Fruit fly (Drosophila melanogaster) whole organism, embryonic: ENCODE measurements around the gene cype.

Experiments used
- Atf-2 ChIP-seq: fragments of 200-800 bp; sonication (Bioruptor generic); optimal IDR thresholded peaks from 2 replicates; lab custom pipeline; 2016; ENCODE audit warnings: missing biosample characterization, missing genetic modification characterization
- CG10209 ChIP-seq: fragments of 200-800 bp; sonication (Bioruptor generic); optimal IDR thresholded peaks from 3 replicates; lab custom pipeline; 2017; ENCODE audit warnings: missing biosample characterization, mild to moderate bottlenecking, missing genetic modification characterization, missing genetic modification reagents
- CG10979 ChIP-seq: fragments of 200-800 bp; sonication (Bioruptor generic); optimal IDR thresholded peaks from 2 replicates; lab custom pipeline; 2018; ENCODE audit warnings: missing biosample characterization, mild to moderate bottlenecking, missing genetic modification characterization, moderate library complexity
- CG11504 ChIP-seq: fragments of 200-800 bp; sonication (Bioruptor generic); optimal IDR thresholded peaks from 3 replicates; lab custom pipeline; 2019; ENCODE audit warnings: missing biosample characterization, mild to moderate bottlenecking, missing genetic modification characterization, moderate library complexity
- CG12071 ChIP-seq: fragments of 200-800 bp; sonication (Bioruptor generic); optimal IDR thresholded peaks from 3 replicates; lab custom pipeline; 2018; ENCODE audit warnings: missing biosample characterization, mild to moderate bottlenecking, missing genetic modification characterization
- CG12299 ChIP-seq: fragments of 200-800 bp; sonication (Bioruptor generic); optimal IDR thresholded peaks from 2 replicates; lab custom pipeline; 2018; ENCODE audit warnings: missing biosample characterization, mild to moderate bottlenecking, missing genetic modification characterization
- CG12942 ChIP-seq: fragments of 200-800 bp; sonication (Bioruptor generic); optimal IDR thresholded peaks from 3 replicates; lab custom pipeline; 2016; ENCODE audit warnings: missing biosample characterization, missing genetic modification characterization
- CG14014 ChIP-seq: fragments of 200-800 bp; sonication (Bioruptor generic); IDR thresholded peaks from 2 replicates; pipeline ENCODE4 v1.3.6; 2022; ENCODE audit warnings: missing biosample characterization, missing genetic modification characterization
- CG2129 ChIP-seq: fragments of 200-800 bp; sonication (Bioruptor generic); IDR thresholded peaks from 2 replicates; pipeline ENCODE4 v1.3.6; 2022; ENCODE audit warnings: missing biosample characterization, missing genetic modification characterization; ENCODE audit not compliant: partially characterized antibody
- CG2712 ChIP-seq: fragments of 200-800 bp; optimal IDR thresholded peaks from 3 replicates; lab custom pipeline; 2019; ENCODE audit warnings: missing biosample characterization, mild to moderate bottlenecking, missing genetic modification characterization, moderate library complexity
- CG30020 ChIP-seq: fragments of 200-800 bp; optimal IDR thresholded peaks from 2 replicates; lab custom pipeline; 2019; ENCODE audit warnings: missing biosample characterization, mild to moderate bottlenecking, missing genetic modification characterization, moderate library complexity
- CG3065 ChIP-seq: fragments of 200-800 bp; sonication (Bioruptor generic); optimal IDR thresholded peaks from 2 replicates; lab custom pipeline; 2016; ENCODE audit warnings: missing biosample characterization, missing genetic modification characterization
- CG3726 ChIP-seq: fragments of 200-800 bp; sonication (Bioruptor generic); IDR thresholded peaks from 3 replicates; pipeline ENCODE4, ENCODE4 v1.3.6; 2022; ENCODE audit warnings: missing biosample characterization, missing genetic modification characterization
- CG4424 ChIP-seq: fragments of 200-800 bp; sonication (Bioruptor generic); optimal IDR thresholded peaks from 3 replicates; lab custom pipeline; 2016; ENCODE audit warnings: missing biosample characterization, missing genetic modification characterization
- CG6272 ChIP-seq: fragments of 200-800 bp; sonication (Bioruptor generic); IDR thresholded peaks from 2 replicates; pipeline ENCODE4 v1.3.6; 2022; ENCODE audit warnings: missing biosample characterization, missing genetic modification characterization
- CG9817 ChIP-seq: fragments of 200-800 bp; sonication (Bioruptor generic); optimal IDR thresholded peaks from 2 replicates; lab custom pipeline; 2018; ENCODE audit warnings: missing biosample characterization, mild to moderate bottlenecking, missing genetic modification characterization, moderate library complexity
- Dp ChIP-seq: fragments of 200-800 bp; sonication (Bioruptor generic); optimal IDR thresholded peaks from 2 replicates; lab custom pipeline; 2018; ENCODE audit warnings: missing biosample characterization, mild to moderate bottlenecking, missing genetic modification characterization, moderate library complexity
- Dref ChIP-seq: fragments of 200-800 bp; sonication (Bioruptor generic); IDR thresholded peaks from 2 replicates; pipeline ENCODE4 v1.3.6; 2022; ENCODE audit warnings: missing biosample characterization, missing genetic modification characterization
- Drgx ChIP-seq: fragments of 200-800 bp; sonication (Bioruptor generic); IDR thresholded peaks from 2 replicates; pipeline ENCODE4 v1.3.6; 2022; ENCODE audit warnings: missing biosample characterization, missing genetic modification characterization
- Eip74EF ChIP-seq, 2 experiments: fragments of 200-800 bp in 1 of 2; fragments of >200 bp in 1 of 2; sonication (Bioruptor generic) in 1 of 2; optimal IDR thresholded peaks; 2 replicates each; lab custom pipeline; 2017 to 2019; ENCODE audit warnings: missing biosample characterization in 2 of 2, missing genetic modification characterization in 2 of 2, mild to moderate bottlenecking in 1 of 2, moderate library complexity in 1 of 2
- Ets65A ChIP-seq: fragments of 200-800 bp; sonication (Bioruptor generic); peaks from one replicate; lab custom pipeline; 2016; ENCODE audit warnings: missing biosample characterization, missing genetic modification characterization
- HLH3B ChIP-seq: fragments of 200-800 bp; sonication (Bioruptor generic); IDR thresholded peaks from 2 replicates; pipeline ENCODE4 v1.3.6; 2022; ENCODE audit warnings: missing biosample characterization, missing genetic modification characterization
- Nf-YA ChIP-seq: fragments of 200-800 bp; sonication (Bioruptor generic); IDR thresholded peaks from 2 replicates; pipeline ENCODE4 v1.3.6; 2022; ENCODE audit warnings: missing biosample characterization, missing genetic modification characterization
- Opbp ChIP-seq: fragments of 200-800 bp; sonication (Bioruptor generic); IDR thresholded peaks from 3 replicates; pipeline ENCODE4 v1.3.6; 2022; ENCODE audit warnings: missing biosample characterization, missing genetic modification characterization; ENCODE audit not compliant: partially characterized antibody
- Side ChIP-seq: fragments of 200-800 bp; sonication (Bioruptor generic); optimal IDR thresholded peaks from 2 replicates; lab custom pipeline; 2016; ENCODE audit warnings: missing biosample characterization, missing genetic modification characterization
- aop ChIP-seq: fragments of 200-800 bp; sonication (Bioruptor generic); IDR thresholded peaks from 2 replicates; pipeline ENCODE4 v1.3.6; 2022; ENCODE audit warnings: missing biosample characterization, missing genetic modification characterization
- ap ChIP-seq: fragments of 200-800 bp; sonication (Bioruptor generic); IDR thresholded peaks from 2 replicates; pipeline ENCODE4 v1.3.6; 2022; ENCODE audit warnings: missing biosample characterization, missing genetic modification characterization
- ase ChIP-seq: fragments of 200-800 bp; sonication (Bioruptor generic); IDR thresholded peaks from 3 replicates; pipeline ENCODE4 v1.3.6; 2022; ENCODE audit warnings: missing biosample characterization, missing genetic modification characterization
- ato ChIP-seq: fragments of 200-800 bp; sonication (Bioruptor generic); IDR thresholded peaks from 2 replicates; pipeline ENCODE4 v1.3.6; 2022; ENCODE audit warnings: missing biosample characterization, missing genetic modification characterization; ENCODE audit not compliant: partially characterized antibody
- bbx ChIP-seq: fragments of 200-800 bp; sonication (Bioruptor generic); IDR thresholded peaks from 2 replicates; pipeline ENCODE4 v1.3.6; 2022; ENCODE audit warnings: missing biosample characterization, missing genetic modification characterization; ENCODE audit not compliant: partially characterized antibody
- crp ChIP-seq, 2 experiments: fragments of 200-800 bp; sonication (Bioruptor generic); optimal IDR thresholded peaks; 2 replicates in 1 of 2; 3 replicates in 1 of 2; lab custom pipeline; 2017; ENCODE audit warnings: missing biosample characterization in 2 of 2, missing genetic modification characterization in 2 of 2, mild to moderate bottlenecking in 1 of 2, moderate library complexity in 1 of 2
- cwo ChIP-seq: fragments of 200-800 bp; sonication (Bioruptor generic); optimal IDR thresholded peaks from 3 replicates; lab custom pipeline; 2017; ENCODE audit warnings: missing biosample characterization, missing genetic modification characterization, mild to moderate bottlenecking, moderate library complexity, missing genetic modification reagents
- dati ChIP-seq: fragments of 200-800 bp; sonication (Bioruptor generic); IDR thresholded peaks from 2 replicates; pipeline ENCODE4 v1.3.6; 2022; ENCODE audit warnings: missing biosample characterization, missing genetic modification characterization
- fd3F ChIP-seq: fragments of 200-800 bp; sonication (Bioruptor generic); optimal IDR thresholded peaks from 2 replicates; lab custom pipeline; 2018; ENCODE audit warnings: missing biosample characterization, mild to moderate bottlenecking, missing genetic modification characterization, moderate library complexity
- fru ChIP-seq: fragments of >200 bp; optimal IDR thresholded peaks from 2 replicates; lab custom pipeline; 2017
- gt ChIP-seq: fragments of 200-800 bp; sonication (Bioruptor generic); IDR thresholded peaks from 2 replicates; pipeline ENCODE4 v1.3.6; 2022; ENCODE audit warnings: missing biosample characterization, missing genetic modification characterization
- jumu ChIP-seq: fragments of 200-800 bp; sonication (Bioruptor generic); optimal IDR thresholded peaks from 3 replicates; lab custom pipeline; 2016; ENCODE audit warnings: missing biosample characterization, missing genetic modification characterization
- mam ChIP-seq: fragments of 200-800 bp; sonication (Bioruptor generic); optimal IDR thresholded peaks from 3 replicates; lab custom pipeline; 2016; ENCODE audit warnings: missing biosample characterization, missing genetic modification characterization
- nerfin-1 ChIP-seq: fragments of 200-800 bp; sonication (Bioruptor generic); optimal IDR thresholded peaks from 3 replicates; lab custom pipeline; 2019; ENCODE audit warnings: missing biosample characterization, mild to moderate bottlenecking, missing genetic modification characterization, moderate library complexity
- oc ChIP-seq: fragments of 200-800 bp; sonication (Bioruptor generic); optimal IDR thresholded peaks from 2 replicates; lab custom pipeline; 2018; ENCODE audit warnings: missing biosample characterization, mild to moderate bottlenecking, missing genetic modification characterization, moderate library complexity
- odd ChIP-seq: fragments of 200-800 bp; sonication (Bioruptor generic); optimal IDR thresholded peaks from 2 replicates; lab custom pipeline; 2017; ENCODE audit warnings: missing biosample characterization, mild to moderate bottlenecking, missing genetic modification characterization
- otp ChIP-seq: fragments of 200-800 bp; sonication (Bioruptor generic); IDR thresholded peaks from 3 replicates; pipeline ENCODE4, ENCODE4 v1.3.6; 2022; ENCODE audit warnings: missing biosample characterization, missing genetic modification characterization
- salm ChIP-seq: fragments of 200-800 bp; sonication (Bioruptor generic); optimal IDR thresholded peaks from 2 replicates; lab custom pipeline; 2018; ENCODE audit warnings: missing biosample characterization, mild to moderate bottlenecking, missing genetic modification characterization
- sc ChIP-seq, 3 experiments: fragments of >200 bp in 2 of 3; fragments of 200-800 bp in 1 of 3; sonication (Bioruptor generic) in 1 of 3; optimal IDR thresholded peaks; 2 replicates in 2 of 3; 3 replicates in 1 of 3; lab custom pipeline; 2017; ENCODE audit warnings: mild to moderate bottlenecking in 1 of 3, missing biosample characterization in 1 of 3, missing genetic modification characterization in 1 of 3, missing genetic modification reagents in 1 of 3
- sens ChIP-seq: fragments of 200-800 bp; sonication (Bioruptor generic); peaks from one replicate; lab custom pipeline; 2016; ENCODE audit warnings: missing biosample characterization, missing genetic modification characterization
- sens-2 ChIP-seq: fragments of 200-800 bp; sonication (Bioruptor generic); IDR thresholded peaks from 2 replicates; pipeline ENCODE4 v1.3.6; 2022; ENCODE audit warnings: missing biosample characterization, missing genetic modification characterization
- tx ChIP-seq: fragments of 200-800 bp; sonication (Bioruptor generic); optimal IDR thresholded peaks from 2 replicates; lab custom pipeline; 2016; ENCODE audit warnings: missing biosample characterization, missing genetic modification characterization
- yki ChIP-seq: fragments of >200 bp; optimal IDR thresholded peaks from 3 replicates; lab custom pipeline; 2018
- zf30C ChIP-seq: fragments of 200-800 bp; sonication (Bioruptor generic); optimal IDR thresholded peaks from 3 replicates; lab custom pipeline; 2018; ENCODE audit warnings: missing biosample characterization, mild to moderate bottlenecking, missing genetic modification characterization
- zfh2 ChIP-seq: fragments of 200-800 bp; sonication (Bioruptor generic); optimal IDR thresholded peaks from 2 replicates; lab custom pipeline; 2016; ENCODE audit warnings: missing biosample characterization, missing genetic modification characterization

Gene cype

dm6 chr2L:5298978-5299627 lies 27.9 kb upstream of the cype start (continued):
- TF ChIP-seq sc (optimal IDR thresholded peaks at IDR 0.05; lab: Kevin White, UChicago), result no peak
- peak; percentile 91 for TF ChIP-seq sc (GFP tag; optimal IDR thresholded peaks at IDR 0.05; lab: Kevin White, UChicago)
- no peak for TF ChIP-seq yki (lab: Kevin White, UChicago)
- TF ChIP-seq otp (GFP tag; lab: Robert Waterston, UW), result peak; percentile 86
- TF ChIP-seq CG30020 (tag; lab: Kevin White, UChicago), result peak; percentile 62
- peak; percentile 91 for TF ChIP-seq CG10979 (tag; lab: Kevin White, UChicago)
- peak; percentile 69 for TF ChIP-seq gt (GFP tag; lab: Robert Waterston, UW)
- TF ChIP-seq cwo (GFP tag; lab: Kevin White, UChicago), result peak; percentile 76
- TF ChIP-seq fd3F (GFP tag; lab: Kevin White, UChicago), result peak; percentile 23
- peak; percentile 83 for TF ChIP-seq CG10209 (GFP tag; lab: Kevin White, UChicago)
- TF ChIP-seq tx (GFP tag; lab: Kevin White, UChicago), result no peak
- TF ChIP-seq oc (tag; lab: Kevin White, UChicago), result peak; percentile 92
- peak; percentile 85 for TF ChIP-seq salm
- peak; percentile 96 for TF ChIP-seq sens (GFP tag; lab: Kevin White, UChicago)
- TF ChIP-seq zf30C (GFP tag; lab: Kevin White, UChicago), result no peak
- TF ChIP-seq Nf-YA (GFP tag; lab: Robert Waterston, UW), result no peak
- TF ChIP-seq CG3726, result no peak
- TF ChIP-seq CG12071 (GFP tag; lab: Kevin White, UChicago), result peak; percentile 67
- TF ChIP-seq fru (lab: Kevin White, UChicago), result no peak
- peak; percentile 64; the same call in 2 of the 3 replicates for TF ChIP-seq ase (GFP tag; lab: Robert Waterston, UW)
- peak; percentile 29 for TF ChIP-seq mam (GFP tag; lab: Kevin White, UChicago)
- peak; percentile 43 for TF ChIP-seq jumu (GFP tag; lab: Kevin White, UChicago)
- no peak for TF ChIP-seq bbx (GFP tag; lab: Robert Waterston, UW)
- TF ChIP-seq crp (GFP tag; optimal IDR thresholded peaks at IDR 0.05; lab: Kevin White, UChicago), result peak in 1 of 2 experiments; percentile 13
- no peak for TF ChIP-seq Opbp (GFP tag; lab: Robert Waterston, UW)
- TF ChIP-seq HLH3B (GFP tag; lab: Robert Waterston, UW), result peak; percentile 86
- peak; percentile 88 for TF ChIP-seq CG2712 (tag; lab: Kevin White, UChicago)
- peak; percentile 40 for TF ChIP-seq Atf-2
- no peak for TF ChIP-seq Dref
- no peak for TF ChIP-seq CG2129
- TF ChIP-seq CG14014 (GFP tag; lab: Robert Waterston, UW), result peak; percentile 81
- TF ChIP-seq Side (GFP tag; lab: Kevin White, UChicago), result no peak
- TF ChIP-seq Ets65A (GFP tag; lab: Kevin White, UChicago), result peak; percentile 52
- peak; percentile 54; the same call in 1 of the 2 replicates for TF ChIP-seq CG6272
- TF ChIP-seq odd (GFP tag; lab: Kevin White, UChicago), result peak; percentile 84
- TF ChIP-seq CG12942 (GFP tag; lab: Kevin White, UChicago), result peak; percentile 67
- TF ChIP-seq CG4424 (GFP tag; lab: Kevin White, UChicago), result peak; percentile 83
- TF ChIP-seq Drgx (GFP tag; lab: Robert Waterston, UW), result peak; percentile 29
- TF ChIP-seq CG9817 (tag; lab: Kevin White, UChicago), result peak; percentile 68
- peak; percentile 83 for TF ChIP-seq nerfin-1 (tag; lab: Kevin White, UChicago)
- no peak for TF ChIP-seq aop (GFP tag; lab: Robert Waterston, UW)
- no peak for TF ChIP-seq Dp (GFP tag; lab: Kevin White, UChicago)
- TF ChIP-seq sens-2 (GFP tag; lab: Robert Waterston, UW), result peak; percentile 75
- TF ChIP-seq dati, result no peak
- peak; percentile 57 for TF ChIP-seq zfh2 (GFP tag; lab: Kevin White, UChicago)
- TF ChIP-seq CG3065 (GFP tag; lab: Kevin White, UChicago), result peak; percentile 38
- TF ChIP-seq Eip74EF (GFP tag; optimal IDR thresholded peaks at IDR 0.05; lab: Kevin White, UChicago), result peak in 1 of 2 experiments; percentile 85
- TF ChIP-seq CG12299 (tag; lab: Kevin White, UChicago), result peak; percentile 73
- TF ChIP-seq ato, result no peak
- TF ChIP-seq ap, result peak; percentile 74
- TF ChIP-seq CG11504, result peak; percentile 91
